Worm (Caenorhabditis elegans) whole organism, late embryonic: ENCODE measurements around the gene F44G4.5.

Source experiments
- K09A11.1 ChIP-seq: sonication (generic microtip); optimal IDR thresholded peaks from 2 replicates; lab custom pipeline; 2017; ENCODE audit warnings: antibody characterized with exemption, mild to moderate bottlenecking, missing genetic modification characterization, missing compliant biosample characterization; ENCODE audit not compliant: insufficient read depth
- Y22D7AL.16 ChIP-seq: sonication (generic microtip); optimal IDR thresholded peaks from 2 replicates; lab custom pipeline; 2016; ENCODE audit warnings: missing genetic modification characterization, missing compliant biosample characterization
- ama-1 ChIP-seq: fragments of 150-350 bp; optimal IDR thresholded peaks from 2 replicates; lab custom pipeline; 2014
- lin-11 ChIP-seq: fragments of 200-800 bp; sonication (Bioruptor generic); optimal IDR thresholded peaks from 2 replicates; lab custom pipeline; 2018; ENCODE audit warnings: mild to moderate bottlenecking, missing genetic modification characterization, missing compliant biosample characterization
- mec-3 ChIP-seq: sonication (generic microtip); optimal IDR thresholded peaks from 2 replicates; lab custom pipeline; 2016; ENCODE audit warnings: borderline replicate concordance, missing genetic modification characterization, missing compliant biosample characterization
- pag-3 ChIP-seq: sonication (generic microtip); optimal IDR thresholded peaks from 2 replicates; lab custom pipeline; 2016; ENCODE audit warnings: missing compliant biosample characterization, missing genetic modification characterization, borderline replicate concordance
- sox-4 ChIP-seq: sonication (generic microtip); optimal IDR thresholded peaks from 2 replicates; lab custom pipeline; 2017; ENCODE audit warnings: mild to moderate bottlenecking, missing genetic modification characterization, inconsistent platforms, missing compliant biosample characterization
- tbx-7 ChIP-seq: sonication (generic microtip); optimal IDR thresholded peaks from 2 replicates; lab custom pipeline; 2016; ENCODE audit warnings: missing genotype, missing genetic modification characterization, missing compliant biosample characterization
- ztf-16 ChIP-seq: sonication (generic microtip); optimal IDR thresholded peaks from 2 replicates; lab custom pipeline; 2017; ENCODE audit warnings: missing genetic modification characterization, missing compliant biosample characterization

- no peak for TF ChIP-seq ztf-16 (tag; lab: Kevin White, UChicago)
- no peak for TF ChIP-seq tbx-7 (tag; lab: Kevin White, UChicago)
- TF ChIP-seq ama-1 (lab: Kevin White, UChicago), result no peak
- TF ChIP-seq sox-4, result no peak
- no peak for TF ChIP-seq Y22D7AL.16 (tag; lab: Kevin White, UChicago)
- no peak for TF ChIP-seq lin-11 (tag; lab: Kevin White, UChicago)
- no peak for TF ChIP-seq K09A11.1
- TF ChIP-seq mec-3 (tag; lab: Kevin White, UChicago), result no peak
- TF ChIP-seq pag-3, result no peak
Measured at ce11 chrII:8964049-8964448, 36.2 kb downstream of the F44G4.5 start, which contains the start of gene sftd-3.
